Worm (Caenorhabditis elegans): ENCODE measurements around the gene msp-10.

DNA sequence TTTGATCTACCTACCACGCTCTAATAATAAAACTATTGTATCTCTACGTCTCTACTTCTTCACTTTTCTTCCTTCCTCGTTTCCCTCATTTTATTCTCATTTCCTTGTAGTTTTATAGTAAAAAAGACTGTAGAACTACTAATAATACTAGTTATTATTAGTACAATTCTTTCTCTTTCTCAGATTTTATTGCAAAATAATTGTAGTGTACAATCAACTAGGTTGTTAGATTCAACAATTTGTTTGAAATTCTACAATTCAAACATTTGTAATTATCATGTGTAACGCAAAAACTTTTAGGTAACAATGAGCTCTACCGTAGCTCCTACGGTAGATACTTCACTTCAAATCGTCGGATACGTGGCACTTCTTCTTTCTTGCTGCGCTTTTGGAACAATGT lies 18.3 kb downstream of the msp-10 start, which contains the start of gene K07F5.12:
- no peak for TF ChIP-seq ets-4 (tag; optimal IDR thresholded peaks at IDR 0.05)
- TF ChIP-seq unc-55 (GFP tag; optimal IDR thresholded peaks at IDR 0.05), result no peak
- no peak for TF ChIP-seq ceh-34 (tag; optimal IDR thresholded peaks at IDR 0.05)
- TF ChIP-seq pag-3 (tag; optimal IDR thresholded peaks at IDR 0.05; ENCODE audit: borderline replicate concordance), result no peak
- no peak for TF ChIP-seq pqm-1 (tag; optimal IDR thresholded peaks at IDR 0.05)
- TF ChIP-seq lin-11 (tag; optimal IDR thresholded peaks at IDR 0.05), result no peak
